Fruit fly (Drosophila melanogaster): ENCODE data around the gene Pdss2.

The Pdss2 gene

DNA sequence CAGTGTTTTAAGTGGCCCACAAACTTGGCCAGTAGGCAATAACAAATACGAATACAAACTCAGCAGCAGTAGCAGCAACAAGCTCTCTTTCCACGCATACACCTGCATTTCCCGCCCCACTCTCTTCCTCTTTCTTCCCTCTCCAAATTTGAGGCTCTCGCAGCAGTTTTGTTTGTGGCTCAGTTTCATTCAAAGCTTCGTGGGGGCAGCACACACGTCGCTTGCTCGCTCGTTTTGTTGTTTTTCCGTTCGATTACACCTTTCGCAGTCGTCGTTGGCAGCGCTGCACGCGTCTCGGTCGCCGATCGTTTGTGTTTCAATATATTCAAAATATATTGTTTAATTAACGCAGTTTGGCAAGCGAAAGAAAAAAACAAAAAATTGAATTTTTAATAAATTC is 30.9 kb downstream of the Pdss2 start (continued):
- TF ChIP-seq sc (optimal IDR thresholded peaks at IDR 0.05) (no peak), sc (GFP tag; optimal IDR thresholded peaks at IDR 0.05) (no peak), pum (GFP tag; optimal IDR thresholded peaks at IDR 0.05) (no peak), CG7987 (GFP tag; optimal IDR thresholded peaks at IDR 0.05) (peak; percentile 24), tll (GFP tag; optimal IDR thresholded peaks at IDR 0.05) (no peak), CG8944 (GFP tag; optimal IDR thresholded peaks at IDR 0.05) (no peak), CG15696 (tag; optimal IDR thresholded peaks at IDR 0.05) (no peak), nau (GFP tag; optimal IDR thresholded peaks at IDR 0.05) (no peak), croc (GFP tag; conservative IDR thresholded peaks at IDR 0.05) (no peak), CG3163 (GFP tag; optimal IDR thresholded peaks at IDR 0.05) (peak; percentile 55), eve (GFP tag; optimal IDR thresholded peaks at IDR 0.05) (no peak), pita (GFP tag; optimal IDR thresholded peaks at IDR 0.05) (no peak), CG31388 (GFP tag; optimal IDR thresholded peaks at IDR 0.05) (no peak), Six4 (GFP tag; optimal IDR thresholded peaks at IDR 0.05) (no peak), CG4424 (GFP tag; optimal IDR thresholded peaks at IDR 0.05) (no peak), CG11695 (GFP tag; IDR thresholded peaks at IDR 0.05) (no peak), CG18011 (GFP tag; optimal IDR thresholded peaks at IDR 0.05) (no peak), Bgb (GFP tag; IDR thresholded peaks at IDR 0.05; ENCODE audit: partially characterized antibody) (peak; percentile 53; the same call in 1 of the 2 replicates), CG12942 (GFP tag; optimal IDR thresholded peaks at IDR 0.05) (no peak), chn (GFP tag; optimal IDR thresholded peaks at IDR 0.05) (no peak), nerfin-2 (GFP tag; IDR thresholded peaks at IDR 0.05; ENCODE audit: partially characterized antibody) (no peak), Dek (tag; optimal IDR thresholded peaks at IDR 0.05) (no peak), Sry-δ (GFP tag; optimal IDR thresholded peaks at IDR 0.05) (no peak), pzg (GFP tag; optimal IDR thresholded peaks at IDR 0.05) (no peak), CG15011 (GFP tag; optimal IDR thresholded peaks at IDR 0.05) (no peak), Poxn (GFP tag; IDR thresholded peaks at IDR 0.05) (no peak), gcm2 (GFP tag; optimal IDR thresholded peaks at IDR 0.05) (no peak), ftz-f1 (GFP tag; optimal IDR thresholded peaks at IDR 0.05) (peak; percentile 22), Dad (GFP tag; optimal IDR thresholded peaks at IDR 0.05) (no peak), Aef1 (GFP tag; IDR thresholded peaks at IDR 0.05) (peak; percentile 47; the same call in 2 of the 3 replicates), Max (GFP tag; optimal IDR thresholded peaks at IDR 0.05) (no peak), Ssrp (tag; optimal IDR thresholded peaks at IDR 0.05) (no peak), CG9876 (GFP tag; optimal IDR thresholded peaks at IDR 0.05) (no peak), CG31224 (GFP tag; IDR thresholded peaks at IDR 0.05) (no peak), Asciz (GFP tag; optimal IDR thresholded peaks at IDR 0.05) (no peak), Doc3 (GFP tag; IDR thresholded peaks at IDR 0.05; ENCODE audit: partially characterized antibody) (no peak), CG15479 (GFP tag; optimal IDR thresholded peaks at IDR 0.05) (no peak), CG7786 (GFP tag; optimal IDR thresholded peaks at IDR 0.05) (no peak), run (tag; optimal IDR thresholded peaks at IDR 0.05) (no peak), CG2116 (GFP tag; optimal IDR thresholded peaks at IDR 0.05) (no peak), tgo (GFP tag; IDR thresholded peaks at IDR 0.05) (no peak), zfh2 (GFP tag; optimal IDR thresholded peaks at IDR 0.05) (peak; percentile 7), Deaf1 (tag; optimal IDR thresholded peaks at IDR 0.05) (peak; percentile 56), sima (GFP tag; optimal IDR thresholded peaks at IDR 0.05) (no peak), CG17568 (GFP tag; optimal IDR thresholded peaks at IDR 0.05) (no peak), CG17829 (tag; optimal IDR thresholded peaks at IDR 0.05) (no peak), H2.0 (GFP tag; IDR thresholded peaks at IDR 0.05) (no peak), D (optimal IDR thresholded peaks at IDR 0.05) (no peak), D (GFP tag; optimal IDR thresholded peaks at IDR 0.05) (no peak), zen2 (GFP tag; IDR thresholded peaks at IDR 0.05; ENCODE audit: partially characterized antibody) (no peak), CG10565 (GFP tag; optimal IDR thresholded peaks at IDR 0.05) (no peak), CG6813 (GFP tag; optimal IDR thresholded peaks at IDR 0.05) (no peak)
